Fruit fly (Drosophila melanogaster): Measurements from ENCODE around the gene Msh6.

DNA sequence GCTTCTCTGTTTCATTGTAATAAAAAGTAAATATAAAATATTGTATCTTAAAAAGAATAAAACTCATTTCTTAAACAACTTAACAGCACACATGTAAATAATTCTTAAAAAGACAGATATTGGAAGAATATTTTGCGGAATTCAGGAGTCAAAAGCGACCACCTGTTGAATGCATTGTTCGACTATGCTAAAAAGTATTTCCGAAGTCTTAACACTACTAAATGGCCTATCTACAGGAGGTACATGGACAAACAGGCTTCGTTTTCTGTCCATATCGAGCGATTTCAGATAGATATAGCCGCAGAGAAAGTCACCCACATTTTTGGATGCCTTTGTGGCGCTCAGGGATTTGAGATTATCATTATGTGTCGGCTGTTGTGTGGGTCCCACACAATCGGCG is 15.3 kb downstream of the Msh6 start:
- TF ChIP-seq CG32121 (GFP tag; IDR thresholded peaks at IDR 0.05) (no peak), Snoo (tag; optimal IDR thresholded peaks at IDR 0.05) (no peak), CG17806 (tag; optimal IDR thresholded peaks at IDR 0.05) (no peak), rn (GFP tag; IDR thresholded peaks at IDR 0.05) (no peak), CG15710 (tag; optimal IDR thresholded peaks at IDR 0.05) (no peak), CG14655 (GFP tag; optimal IDR thresholded peaks at IDR 0.05) (no peak), CG13204 (GFP tag; optimal IDR thresholded peaks at IDR 0.05) (no peak), EcR (GFP tag; optimal IDR thresholded peaks at IDR 0.05) (no peak), CG34367 (tag; optimal IDR thresholded peaks at IDR 0.05) (no peak), CG10348 (GFP tag; IDR thresholded peaks at IDR 0.05) (no peak), Pif1A (GFP tag; optimal IDR thresholded peaks at IDR 0.05) (no peak), D1 (tag; optimal IDR thresholded peaks at IDR 0.05) (no peak), CG8301 (tag; optimal IDR thresholded peaks at IDR 0.05) (no peak)

Data from whole organism, pupa.